Fruit fly (Drosophila melanogaster) whole organism, embryonic: ENCODE results near the gene SerRS-m.

Experiments
- Atf-2 ChIP-seq: fragments of 200-800 bp; sonication (Bioruptor generic); optimal IDR thresholded peaks from 2 replicates; lab custom pipeline; 2016; ENCODE audit warnings: missing biosample characterization, missing genetic modification characterization
- CG12155 ChIP-seq: fragments of 200-800 bp; sonication (Bioruptor generic); optimal IDR thresholded peaks from 3 replicates; lab custom pipeline; 2016; ENCODE audit warnings: missing biosample characterization, missing genetic modification characterization
- CG12219 ChIP-seq: fragments of 200-800 bp; sonication (Bioruptor generic); optimal IDR thresholded peaks from 3 replicates; lab custom pipeline; 2018; ENCODE audit warnings: missing biosample characterization, mild to moderate bottlenecking, missing genetic modification characterization
- CG12659 ChIP-seq: fragments of 200-800 bp; sonication (Bioruptor generic); optimal IDR thresholded peaks from 3 replicates; lab custom pipeline; 2017; ENCODE audit warnings: mild to moderate bottlenecking, missing biosample characterization, missing genetic modification reagents, missing genetic modification characterization
- CG13424 ChIP-seq: fragments of 200-800 bp; sonication (Bioruptor generic); optimal IDR thresholded peaks from 2 replicates; lab custom pipeline; 2019; ENCODE audit warnings: missing biosample characterization, mild to moderate bottlenecking, missing genetic modification characterization, moderate library complexity
- CG13624 ChIP-seq: fragments of 200-800 bp; sonication (Bioruptor generic); optimal IDR thresholded peaks from 2 replicates; lab custom pipeline; 2016; ENCODE audit warnings: missing biosample characterization, missing genetic modification characterization
- CG15011 ChIP-seq: fragments of 200-800 bp; sonication (Bioruptor generic); optimal IDR thresholded peaks from 3 replicates; lab custom pipeline; 2018; ENCODE audit warnings: missing biosample characterization, mild to moderate bottlenecking, missing genetic modification characterization
- CG17361 ChIP-seq: fragments of 200-800 bp; sonication (Bioruptor generic); IDR thresholded peaks from 3 replicates; pipeline ENCODE4 v1.3.6; 2022; ENCODE audit warnings: missing biosample characterization, missing genetic modification characterization
- CG17829 ChIP-seq: fragments of 200-800 bp; optimal IDR thresholded peaks from 2 replicates; lab custom pipeline; 2019; ENCODE audit warnings: missing biosample characterization, mild to moderate bottlenecking, missing genetic modification characterization, moderate library complexity
- CG18599 ChIP-seq: fragments of 200-800 bp; sonication (Bioruptor generic); optimal IDR thresholded peaks from 3 replicates; lab custom pipeline; 2017; ENCODE audit warnings: missing biosample characterization, missing genetic modification characterization, mild to moderate bottlenecking, moderate library complexity, missing genetic modification reagents
- CG2678 ChIP-seq: fragments of 200-800 bp; sonication (Bioruptor generic); optimal IDR thresholded peaks from 3 replicates; lab custom pipeline; 2019; ENCODE audit warnings: missing biosample characterization, mild to moderate bottlenecking, missing genetic modification characterization, moderate library complexity
- CG31365 ChIP-seq: fragments of 200-800 bp; sonication (Bioruptor generic); optimal IDR thresholded peaks from 2 replicates; lab custom pipeline; 2018; ENCODE audit warnings: missing biosample characterization, mild to moderate bottlenecking, missing genetic modification characterization
- CG3847 ChIP-seq: fragments of 200-800 bp; sonication (Bioruptor generic); IDR thresholded peaks from 2 replicates; pipeline ENCODE4 v1.3.6; 2022; ENCODE audit warnings: missing biosample characterization, missing genetic modification characterization
- CG7372 ChIP-seq: fragments of 200-800 bp; sonication (Bioruptor generic); IDR thresholded peaks from 2 replicates; pipeline ENCODE4 v1.3.6; 2022; ENCODE audit warnings: missing biosample characterization, missing genetic modification characterization
- CG7786 ChIP-seq: fragments of 200-800 bp; sonication (Bioruptor generic); optimal IDR thresholded peaks from 2 replicates; lab custom pipeline; 2016; ENCODE audit warnings: missing biosample characterization, missing genetic modification characterization
- CG7839 ChIP-seq: fragments of 200-800 bp; sonication (Bioruptor generic); optimal IDR thresholded peaks from 3 replicates; lab custom pipeline; 2018; ENCODE audit warnings: missing biosample characterization, mild to moderate bottlenecking, missing genetic modification characterization, moderate library complexity
- CG8281 ChIP-seq: fragments of 200-800 bp; sonication (Bioruptor generic); optimal IDR thresholded peaks from 2 replicates; lab custom pipeline; 2018; ENCODE audit warnings: missing biosample characterization, mild to moderate bottlenecking, missing genetic modification characterization, moderate library complexity
- CG8388 ChIP-seq: fragments of 200-800 bp; sonication (Bioruptor generic); optimal IDR thresholded peaks from 2 replicates; lab custom pipeline; 2019; ENCODE audit warnings: missing biosample characterization, mild to moderate bottlenecking, missing genetic modification characterization, moderate library complexity
- CG9727 ChIP-seq: fragments of 200-800 bp; sonication (Bioruptor generic); optimal IDR thresholded peaks from 3 replicates; lab custom pipeline; 2017; ENCODE audit warnings: missing biosample characterization, mild to moderate bottlenecking, missing genetic modification characterization
- CG9817 ChIP-seq: fragments of 200-800 bp; sonication (Bioruptor generic); optimal IDR thresholded peaks from 2 replicates; lab custom pipeline; 2018; ENCODE audit warnings: missing biosample characterization, mild to moderate bottlenecking, missing genetic modification characterization, moderate library complexity
- Dfd ChIP-seq, 2 experiments: fragments of >200 bp; optimal IDR thresholded peaks; 2 replicates each; lab custom pipeline; 2017; ENCODE audit warnings: missing biosample characterization in 2 of 2, missing genetic modification characterization in 2 of 2
- Elba2 ChIP-seq: fragments of 200-800 bp; sonication (Bioruptor generic); optimal IDR thresholded peaks from 3 replicates; lab custom pipeline; 2016; ENCODE audit warnings: missing biosample characterization, missing genetic modification characterization
- Hmr ChIP-seq: fragments of 200-800 bp; sonication (Bioruptor generic); optimal IDR thresholded peaks from 3 replicates; lab custom pipeline; 2017; ENCODE audit warnings: mild to moderate bottlenecking, missing biosample characterization, missing genetic modification reagents, missing genetic modification characterization
- Hr51 ChIP-seq, 2 experiments: fragments of 200-800 bp; sonication (Bioruptor generic); optimal IDR thresholded peaks; 2 replicates in 1 of 2; 3 replicates in 1 of 2; lab custom pipeline; 2016 to 2018; ENCODE audit warnings: missing biosample characterization in 2 of 2, missing genetic modification characterization in 2 of 2, mild to moderate bottlenecking in 1 of 2, moderate library complexity in 1 of 2
- Med ChIP-seq: fragments of 200-800 bp; sonication (Bioruptor generic); peaks from one replicate; lab custom pipeline; 2016; ENCODE audit warnings: missing biosample characterization, missing genetic modification characterization, mild to moderate bottlenecking, inconsistent platforms, moderate library complexity
- Meics ChIP-seq: fragments of 200-800 bp; sonication (Bioruptor generic); optimal IDR thresholded peaks from 2 replicates; lab custom pipeline; 2017; ENCODE audit warnings: missing biosample characterization, mild to moderate bottlenecking, missing genetic modification characterization
- Mes4 ChIP-seq: fragments of 200-800 bp; sonication (Bioruptor generic); optimal IDR thresholded peaks from 2 replicates; lab custom pipeline; 2016; ENCODE audit warnings: missing biosample characterization, missing genetic modification characterization
- NfI ChIP-seq: fragments of 200-800 bp; sonication (Bioruptor generic); optimal IDR thresholded peaks from 3 replicates; lab custom pipeline; 2018; ENCODE audit warnings: missing biosample characterization, mild to moderate bottlenecking, missing genetic modification characterization, moderate library complexity
- Oli ChIP-seq: fragments of 200-800 bp; sonication (Bioruptor generic); optimal IDR thresholded peaks from 2 replicates; lab custom pipeline; 2018; ENCODE audit warnings: missing biosample characterization, mild to moderate bottlenecking, missing genetic modification characterization, moderate library complexity
- bcd ChIP-seq: fragments of 200-800 bp; sonication (Bioruptor generic); optimal IDR thresholded peaks from 2 replicates; lab custom pipeline; 2017; ENCODE audit warnings: missing biosample characterization, mild to moderate bottlenecking, missing genetic modification characterization
- cg ChIP-seq: fragments of 200-800 bp; sonication (Bioruptor generic); optimal IDR thresholded peaks from 3 replicates; lab custom pipeline; 2019; ENCODE audit warnings: missing biosample characterization, mild to moderate bottlenecking, missing genetic modification characterization, moderate library complexity
- chinmo ChIP-seq: fragments of 200-800 bp; sonication (Bioruptor generic); IDR thresholded peaks from 4 replicates; pipeline ENCODE4 v1.3.6; 2022; ENCODE audit warnings: missing biosample characterization, missing genetic modification characterization; ENCODE audit not compliant: partially characterized antibody
- crc ChIP-seq: fragments of 200-800 bp; sonication (Bioruptor generic); optimal IDR thresholded peaks from 2 replicates; lab custom pipeline; 2016; ENCODE audit warnings: missing biosample characterization, missing genetic modification characterization
- disco-r ChIP-seq: fragments of 200-800 bp; sonication (Bioruptor generic); optimal IDR thresholded peaks from 2 replicates; lab custom pipeline; 2016; ENCODE audit warnings: missing biosample characterization, missing genetic modification characterization
- emc ChIP-seq: fragments of 200-800 bp; sonication (Bioruptor generic); optimal IDR thresholded peaks from 2 replicates; lab custom pipeline; 2016; ENCODE audit warnings: missing biosample characterization, missing genetic modification characterization
- ftz-f1 ChIP-seq: fragments of 200-800 bp; sonication (Bioruptor generic); optimal IDR thresholded peaks from 2 replicates; lab custom pipeline; 2016; ENCODE audit warnings: missing biosample characterization, missing genetic modification characterization
- hth ChIP-seq: fragments of >200 bp; optimal IDR thresholded peaks from 2 replicates; lab custom pipeline; 2017; ENCODE audit warnings: inconsistent platforms
- insv ChIP-seq, 2 experiments: fragments of 200-800 bp; sonication (Bioruptor generic); optimal IDR thresholded peaks; 3 replicates each; lab custom pipeline; 2016 to 2018; ENCODE audit warnings: missing biosample characterization in 2 of 2, missing genetic modification characterization in 2 of 2
- lab ChIP-seq: fragments of 200-800 bp; sonication (Bioruptor generic); optimal IDR thresholded peaks from 3 replicates; lab custom pipeline; 2017; ENCODE audit warnings: missing biosample characterization, missing genetic modification characterization, mild to moderate bottlenecking, moderate library complexity, missing genetic modification reagents
- lilli ChIP-seq: fragments of 200-800 bp; sonication (Bioruptor generic); optimal IDR thresholded peaks from 3 replicates; lab custom pipeline; 2016; ENCODE audit warnings: missing biosample characterization, missing genetic modification characterization
- mirr ChIP-seq: fragments of 200-800 bp; sonication (Bioruptor generic); optimal IDR thresholded peaks from 3 replicates; lab custom pipeline; 2018; ENCODE audit warnings: missing biosample characterization, mild to moderate bottlenecking, missing genetic modification characterization
- pnt ChIP-seq: fragments of 200-800 bp; sonication (Bioruptor generic); optimal IDR thresholded peaks from 3 replicates; lab custom pipeline; 2016; ENCODE audit warnings: missing biosample characterization, missing genetic modification characterization
- pros ChIP-seq: fragments of 200-800 bp; sonication (Bioruptor generic); optimal IDR thresholded peaks from 3 replicates; lab custom pipeline; 2019; ENCODE audit warnings: missing biosample characterization, mild to moderate bottlenecking, missing genetic modification characterization, moderate library complexity
- pum ChIP-seq: fragments of 200-800 bp; sonication (Bioruptor generic); optimal IDR thresholded peaks from 2 replicates; lab custom pipeline; 2016; ENCODE audit warnings: missing biosample characterization, missing genetic modification characterization
- ro ChIP-seq: fragments of 200-800 bp; sonication (Bioruptor generic); IDR thresholded peaks from 2 replicates; pipeline ENCODE4 v1.3.6; 2022; ENCODE audit warnings: missing biosample characterization, missing genetic modification characterization
- tin ChIP-seq: fragments of 200-800 bp; sonication (Bioruptor generic); optimal IDR thresholded peaks from 3 replicates; lab custom pipeline; 2016; ENCODE audit warnings: missing biosample characterization, missing genetic modification characterization
- ttk ChIP-seq: fragments of 200-800 bp; sonication (Bioruptor generic); IDR thresholded peaks from 2 replicates; pipeline ENCODE4 v2.1.2; 2022; ENCODE audit warnings: missing biosample characterization, missing genetic modification characterization
- unpg ChIP-seq: fragments of 200-800 bp; sonication (Bioruptor generic); optimal IDR thresholded peaks from 3 replicates; lab custom pipeline; 2018; ENCODE audit warnings: missing biosample characterization, mild to moderate bottlenecking, missing genetic modification characterization, moderate library complexity
- zfh2 ChIP-seq: fragments of 200-800 bp; sonication (Bioruptor generic); optimal IDR thresholded peaks from 2 replicates; lab custom pipeline; 2016; ENCODE audit warnings: missing biosample characterization, missing genetic modification characterization

SerRS-m gene

dm6 chr3R:15292241-15293004 lies 48.0 kb upstream of the SerRS-m start (continued):
- TF ChIP-seq CG17829 (tag; lab: Kevin White, UChicago) (peak; percentile 9), Atf-2 (GFP tag; lab: Kevin White, UChicago) (peak; percentile 48), CG12155 (GFP tag; lab: Kevin White, UChicago) (peak; percentile 31), CG7372 (GFP tag; lab: Robert Waterston, UW) (no peak), CG18599 (GFP tag; lab: Kevin White, UChicago) (peak; percentile 73), Meics (peak; percentile 50), Med (GFP tag; lab: Kevin White, UChicago) (peak; percentile 87), CG12659 (GFP tag; lab: Kevin White, UChicago) (no peak), unpg (GFP tag; lab: Kevin White, UChicago) (peak; percentile 44), CG31365 (tag; lab: Kevin White, UChicago) (no peak), hth (lab: Kevin White, UChicago) (no peak), CG9727 (no peak), pnt (GFP tag; lab: Kevin White, UChicago) (peak; percentile 20), crc (peak; percentile 20), ro (GFP tag; lab: Robert Waterston, UW) (no peak), Mes4 (GFP tag; lab: Kevin White, UChicago) (no peak), cg (GFP tag; lab: Kevin White, UChicago) (peak; percentile 61), Oli (tag; lab: Kevin White, UChicago) (peak; percentile 5), zfh2 (GFP tag; lab: Kevin White, UChicago) (peak; percentile 6), bcd (GFP tag; lab: Kevin White, UChicago) (peak; percentile 18), Hr51 (GFP tag; optimal IDR thresholded peaks at IDR 0.05; lab: Kevin White, UChicago) (no peak), CG9817 (peak; percentile 46), CG17361 (GFP tag; lab: Robert Waterston, UW) (no peak), lilli (GFP tag; lab: Kevin White, UChicago) (peak; percentile 62), insv (GFP tag; optimal IDR thresholded peaks at IDR 0.05; lab: Kevin White, UChicago) (peak in 1 of 2 experiments; percentile 82), Dfd (GFP tag; optimal IDR thresholded peaks at IDR 0.05; lab: Kevin White, UChicago) (peak in 1 of 2 experiments; percentile 82), CG7839 (tag; lab: Kevin White, UChicago) (peak; percentile 37), Hmr (GFP tag; lab: Kevin White, UChicago) (peak; percentile 20), NfI (GFP tag; lab: Kevin White, UChicago) (peak; percentile 27), CG13424 (tag; lab: Kevin White, UChicago) (peak; percentile 35), CG8388 (GFP tag; lab: Kevin White, UChicago) (peak; percentile 13), CG2678 (peak; percentile 43), pum (peak; percentile 33), CG7786 (GFP tag; lab: Kevin White, UChicago) (peak; percentile 35), disco-r (GFP tag; lab: Kevin White, UChicago) (peak; percentile 49), CG8281 (tag; lab: Kevin White, UChicago) (peak; percentile 41), ftz-f1 (peak; percentile 52), CG3847 (no peak), CG13624 (GFP tag; lab: Kevin White, UChicago) (peak; percentile 16), ttk (GFP tag; lab: Robert Waterston, UW) (no peak), tin (peak; percentile 16), mirr (GFP tag; lab: Kevin White, UChicago) (peak; percentile 58), chinmo (no peak), Elba2 (GFP tag; lab: Kevin White, UChicago) (peak; percentile 29), CG12219 (GFP tag; lab: Kevin White, UChicago) (peak; percentile 1), emc (no peak), pros (GFP tag; lab: Kevin White, UChicago) (peak; percentile 3), CG15011 (GFP tag; lab: Kevin White, UChicago) (peak; percentile 29), lab (GFP tag; lab: Kevin White, UChicago) (peak; percentile 45)
